Worm (Caenorhabditis elegans) whole organism, late embryonic: ENCODE data around the gene T23G7.3.
A peak's percentile ranks its signal among the peaks of the same experiment; 100 is the strongest.

ENCODE experiments used
- C38D4.7 ChIP-seq: fragments of 200-800 bp; sonication (Bioruptor generic); optimal IDR thresholded peaks from 2 replicates; lab custom pipeline; 2018; ENCODE audit warnings: mild to moderate bottlenecking, missing genetic modification characterization, moderate library complexity, missing compliant biosample characterization
- T23F11.4 ChIP-seq: fragments of 200-800 bp; sonication (Bioruptor generic); optimal IDR thresholded peaks from 2 replicates; lab custom pipeline; 2018; ENCODE audit warnings: mild to moderate bottlenecking, missing genetic modification characterization, missing compliant biosample characterization
- Y22D7AL.16 ChIP-seq: sonication (generic microtip); optimal IDR thresholded peaks from 2 replicates; lab custom pipeline; 2016; ENCODE audit warnings: missing genetic modification characterization, missing compliant biosample characterization
- ahr-1 ChIP-seq: sonication (generic microtip); optimal IDR thresholded peaks from 2 replicates; lab custom pipeline; 2016; ENCODE audit warnings: missing genetic modification characterization, missing compliant biosample characterization
- ceh-14 ChIP-seq: sonication (generic microtip); optimal IDR thresholded peaks from 2 replicates; lab custom pipeline; 2016; ENCODE audit warnings: missing genotype, missing genetic modification characterization, missing compliant biosample characterization
- ceh-18 ChIP-seq: sonication (generic microtip); optimal IDR thresholded peaks from 2 replicates; lab custom pipeline; 2016; ENCODE audit warnings: missing genetic modification characterization, missing compliant biosample characterization
- ceh-19 ChIP-seq: fragments of 200-800 bp; sonication (Bioruptor generic); optimal IDR thresholded peaks from 2 replicates; lab custom pipeline; 2018; ENCODE audit warnings: mild to moderate bottlenecking, missing genetic modification characterization, missing compliant biosample characterization
- ceh-2 ChIP-seq: sonication (generic microtip); optimal IDR thresholded peaks from 2 replicates; lab custom pipeline; 2016; ENCODE audit warnings: missing genotype, missing genetic modification characterization, missing compliant biosample characterization
- ceh-22 ChIP-seq: sonication (generic microtip); optimal IDR thresholded peaks from 2 replicates; lab custom pipeline; 2017; ENCODE audit warnings: missing biosample characterization, missing genetic modification characterization
- ceh-24 ChIP-seq: sonication (generic microtip); optimal IDR thresholded peaks from 2 replicates; lab custom pipeline; 2016; ENCODE audit warnings: mild to moderate bottlenecking, missing genetic modification characterization, missing compliant biosample characterization
- ceh-31 ChIP-seq: sonication (generic microtip); optimal IDR thresholded peaks from 2 replicates; lab custom pipeline; 2016; ENCODE audit warnings: missing genetic modification characterization, missing compliant biosample characterization
- ceh-45 ChIP-seq: fragments of 200-800 bp; sonication (Bioruptor generic); IDR thresholded peaks from 2 replicates; pipeline ENCODE4 v1.3.6; 2022; ENCODE audit warnings: missing genetic modification reagents, missing genetic modification characterization, missing compliant biosample characterization
- ceh-6 ChIP-seq: fragments of 200-800 bp; sonication (Bioruptor generic); optimal IDR thresholded peaks from 2 replicates; lab custom pipeline; 2018; ENCODE audit warnings: mild to moderate bottlenecking, missing genetic modification characterization, missing compliant biosample characterization
- ceh-9 ChIP-seq: sonication (generic microtip); optimal IDR thresholded peaks from 2 replicates; lab custom pipeline; 2016; ENCODE audit warnings: mild to moderate bottlenecking, missing genetic modification characterization, inconsistent platforms, missing compliant biosample characterization
- che-1 ChIP-seq: sonication (generic microtip); optimal IDR thresholded peaks from 2 replicates; lab custom pipeline; 2016; ENCODE audit warnings: mild to moderate bottlenecking, missing genetic modification characterization, missing compliant biosample characterization
- dmd-4 ChIP-seq: sonication (generic microtip); optimal IDR thresholded peaks from 2 replicates; lab custom pipeline; 2016; ENCODE audit warnings: borderline replicate concordance, missing genetic modification characterization, missing compliant biosample characterization
- dve-1 ChIP-seq: sonication (generic microtip); optimal IDR thresholded peaks from 2 replicates; lab custom pipeline; 2017; ENCODE audit warnings: antibody characterized with exemption, mild to moderate bottlenecking, missing genetic modification characterization, missing compliant biosample characterization
- elt-2 ChIP-seq: sonication (generic microtip); optimal IDR thresholded peaks from 2 replicates; lab custom pipeline; 2016; ENCODE audit warnings: missing genetic modification reagents, missing genetic modification characterization, missing compliant biosample characterization
- elt-4 ChIP-seq: sonication (generic microtip); optimal IDR thresholded peaks from 2 replicates; lab custom pipeline; 2016; ENCODE audit warnings: missing genetic modification characterization, missing compliant biosample characterization
- eyg-1 ChIP-seq: sonication (generic microtip); optimal IDR thresholded peaks from 2 replicates; lab custom pipeline; 2016; ENCODE audit warnings: missing genotype, missing genetic modification characterization, missing compliant biosample characterization
- fkh-10 ChIP-seq: fragments of 150-350 bp; optimal IDR thresholded peaks from 2 replicates; lab custom pipeline; 2014; ENCODE audit warnings: missing biosample characterization, missing genetic modification reagents, missing genetic modification characterization
- hlh-15 ChIP-seq: sonication (generic microtip); optimal IDR thresholded peaks from 2 replicates; lab custom pipeline; 2016; ENCODE audit warnings: missing genetic modification characterization, missing compliant biosample characterization
- lin-11 ChIP-seq: fragments of 200-800 bp; sonication (Bioruptor generic); optimal IDR thresholded peaks from 2 replicates; lab custom pipeline; 2018; ENCODE audit warnings: mild to moderate bottlenecking, missing genetic modification characterization, missing compliant biosample characterization
- madf-2 ChIP-seq: sonication (generic microtip); optimal IDR thresholded peaks from 2 replicates; lab custom pipeline; 2017; ENCODE audit warnings: missing genetic modification characterization, missing compliant biosample characterization
- nfya-1 ChIP-seq: sonication (generic microtip); optimal IDR thresholded peaks from 2 replicates; lab custom pipeline; 2017; ENCODE audit warnings: missing genetic modification characterization, mild to moderate bottlenecking, missing compliant biosample characterization, antibody characterized with exemption, moderate library complexity
- nhr-11 ChIP-seq: fragments of 150-350 bp; optimal IDR thresholded peaks from 2 replicates; lab custom pipeline; 2014; ENCODE audit warnings: missing biosample characterization, missing genetic modification characterization
- nhr-232 ChIP-seq: sonication (generic microtip); optimal IDR thresholded peaks from 2 replicates; lab custom pipeline; 2016; ENCODE audit warnings: missing genetic modification characterization, missing compliant biosample characterization
- npax-4 ChIP-seq: sonication (generic microtip); optimal IDR thresholded peaks from 2 replicates; lab custom pipeline; 2016; ENCODE audit warnings: missing genetic modification characterization, missing compliant biosample characterization
- pag-3 ChIP-seq: sonication (generic microtip); optimal IDR thresholded peaks from 2 replicates; lab custom pipeline; 2016; ENCODE audit warnings: missing compliant biosample characterization, missing genetic modification characterization, borderline replicate concordance
- pha-4 ChIP-seq: fragments of 150-350 bp; optimal IDR thresholded peaks from 2 replicates; lab custom pipeline; 2018; ENCODE audit warnings: missing biosample characterization, missing genetic modification reagents, missing genetic modification characterization
- pqm-1 ChIP-seq: sonication (generic microtip); optimal IDR thresholded peaks from 2 replicates; lab custom pipeline; 2016; ENCODE audit warnings: missing genetic modification characterization, missing compliant biosample characterization
- pros-1 ChIP-seq: fragments of 150-350 bp; optimal IDR thresholded peaks from 2 replicates; lab custom pipeline; 2014; ENCODE audit warnings: missing biosample characterization, missing genetic modification reagents, missing genetic modification characterization
- ref-2 ChIP-seq: sonication (generic microtip); optimal IDR thresholded peaks from 2 replicates; lab custom pipeline; 2016; ENCODE audit warnings: missing genetic modification characterization, missing compliant biosample characterization
- sox-2 ChIP-seq: fragments of 200-800 bp; sonication (Bioruptor generic); IDR thresholded peaks from 2 replicates; pipeline ENCODE4 v1.3.6; 2022; ENCODE audit warnings: missing genetic modification reagents, missing genetic modification characterization, missing compliant biosample characterization
- unc-42 ChIP-seq: sonication (generic microtip); optimal IDR thresholded peaks from 2 replicates; lab custom pipeline; 2016; ENCODE audit warnings: missing genotype, missing genetic modification characterization, missing compliant biosample characterization
- ztf-16 ChIP-seq: sonication (generic microtip); optimal IDR thresholded peaks from 2 replicates; lab custom pipeline; 2017; ENCODE audit warnings: missing genetic modification characterization, missing compliant biosample characterization

T23G7.3 gene

DNA sequence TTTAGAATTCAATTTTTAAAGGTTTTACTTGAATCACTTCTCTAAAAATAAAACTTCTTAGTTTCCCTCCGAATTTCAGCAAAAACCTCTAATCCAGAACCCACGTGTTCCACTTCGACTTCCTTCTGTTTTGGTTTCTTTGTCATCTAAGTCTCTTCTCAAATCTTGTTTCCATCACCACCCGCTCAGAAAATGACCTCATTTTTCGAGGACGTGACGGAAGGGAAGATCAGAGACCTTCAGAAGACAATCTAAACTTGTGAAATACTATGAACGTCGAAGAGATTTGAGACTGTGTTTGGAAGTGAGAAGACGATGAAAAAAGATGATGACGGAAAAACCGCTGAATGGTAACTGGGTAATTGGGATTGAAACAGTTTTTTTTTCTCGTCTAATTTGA, 22.0 kb upstream of the T23G7.3 start:
- TF ChIP-seq che-1 (tag; lab: Kevin White, UChicago) (no peak), ceh-9 (tag; lab: Kevin White, UChicago) (no peak), pqm-1 (tag; lab: Kevin White, UChicago) (no peak), ref-2 (tag; lab: Kevin White, UChicago) (no peak), sox-2 (GFP tag; lab: Robert Waterston, UW) (no peak), hlh-15 (no peak)

DNA sequence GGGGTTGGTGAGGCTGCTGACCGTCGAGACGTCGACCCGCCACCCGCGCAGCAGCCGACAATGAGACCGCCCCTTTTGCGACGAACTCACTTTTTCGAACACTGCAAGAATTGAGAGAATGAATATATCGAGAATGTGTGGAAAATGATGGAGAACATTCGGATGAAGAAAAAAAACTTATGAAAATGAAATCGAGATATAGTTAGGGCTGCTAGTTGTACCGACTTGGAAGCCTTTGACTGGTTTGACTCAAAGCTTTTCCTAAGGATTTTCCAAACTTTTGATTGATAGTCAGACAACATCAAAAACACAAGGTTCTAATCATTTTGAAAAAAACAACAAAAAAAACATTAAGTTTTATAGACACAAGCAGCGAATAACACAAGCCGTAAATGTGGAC, 20.8 kb upstream of the T23G7.3 start, which contains the start of gene sym-2:
TSS of gene sym-2 (minus strand) at position 101 of the 400 bp plus-strand sequence.
- TF ChIP-seq ceh-24 (no peak), nhr-11 (tag; lab: Kevin White, UChicago) (no peak), fkh-10 (no peak), pag-3 (tag; lab: Kevin White, UChicago) (no peak), ceh-31 (no peak), ceh-6 (GFP tag; lab: Kevin White, UChicago) (no peak), T23F11.4 (no peak), ceh-14 (tag; lab: Kevin White, UChicago) (no peak), elt-2 (no peak)

DNA sequence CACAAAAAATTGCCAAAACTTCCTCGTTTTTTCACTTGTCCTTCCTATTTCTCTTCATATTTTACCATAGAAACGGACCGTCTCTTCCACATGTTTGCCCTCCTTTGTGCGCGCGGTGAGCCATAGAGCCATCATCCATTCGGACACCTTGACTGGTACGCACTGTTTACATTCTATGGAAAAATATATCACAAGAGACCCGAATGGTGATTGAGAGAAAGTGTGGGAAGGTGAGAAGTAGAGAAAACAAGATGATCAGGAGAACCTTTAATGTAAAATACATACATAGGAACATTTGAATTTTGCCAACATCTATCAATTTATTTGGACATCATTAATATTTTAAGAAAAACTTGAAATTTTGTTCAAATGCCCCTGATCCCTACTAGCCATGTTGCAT, 18.3 kb upstream of the T23G7.3 start:
- TF ChIP-seq eyg-1 (tag; lab: Kevin White, UChicago) (no peak), ceh-2 (tag; lab: Kevin White, UChicago) (no peak), dmd-4 (no peak), npax-4 (tag; lab: Kevin White, UChicago) (no peak), elt-4 (tag; lab: Kevin White, UChicago) (no peak), nhr-232 (tag; lab: Kevin White, UChicago) (no peak), C38D4.7 (GFP tag; lab: Kevin White, UChicago) (no peak), ceh-45 (GFP tag; lab: Robert Waterston, UW) (no peak), ceh-18 (tag; lab: Kevin White, UChicago) (no peak), pros-1 (tag; lab: Kevin White, UChicago) (no peak), pha-4 (tag; lab: Kevin White, UChicago) (no peak), ztf-16 (no peak), ceh-19 (GFP tag; lab: Kevin White, UChicago) (no peak)
- TF ChIP-seq, all 69 proteins: peak for 0

DNA sequence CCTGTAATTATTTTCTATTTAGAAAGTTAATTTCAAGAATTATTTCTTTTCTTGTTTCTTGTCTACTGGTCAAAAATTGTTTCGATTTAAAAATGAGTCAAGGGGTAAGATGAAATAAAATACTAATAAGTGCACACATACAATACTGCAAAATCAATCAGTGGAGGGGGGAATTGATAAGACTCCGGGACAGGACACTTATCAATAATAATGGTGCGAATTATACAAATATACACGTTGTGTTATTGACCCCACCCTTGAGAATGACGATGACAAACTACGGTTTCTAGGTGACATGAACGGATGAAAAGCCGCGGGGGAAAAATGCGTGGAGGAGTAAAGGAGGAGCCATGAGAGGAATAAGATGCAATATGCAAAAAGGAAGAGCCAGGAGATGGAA, 13.5 kb upstream of the T23G7.3 start:
- peak; percentile 62 for TF ChIP-seq elt-2
- TF ChIP-seq ceh-22 (tag; lab: Kevin White, UChicago): no peak

DNA sequence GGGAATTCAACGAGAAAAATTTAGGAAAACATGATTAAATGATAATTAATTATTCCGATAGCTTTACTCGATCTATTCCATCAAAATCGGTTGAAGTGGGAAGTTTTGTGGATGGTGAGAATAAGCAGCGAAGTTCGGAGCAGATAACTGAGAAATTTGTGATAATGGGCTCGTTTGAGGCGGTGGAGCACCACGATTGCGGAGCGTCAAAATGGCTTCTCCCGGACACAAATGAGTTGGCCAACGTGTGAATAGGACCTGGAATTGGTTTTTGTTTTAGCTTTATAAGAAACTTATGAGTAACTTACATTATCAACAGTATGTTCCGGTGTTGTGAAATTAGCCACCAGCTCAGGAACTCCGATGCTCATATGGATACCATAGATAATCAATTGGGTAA, 11.2 kb upstream of the T23G7.3 start:
- TF ChIP-seq nfya-1 (tag; lab: Kevin White, UChicago): no peak
- TF ChIP-seq unc-42 (tag; lab: Kevin White, UChicago): no peak
- TF ChIP-seq madf-2 (tag; lab: Kevin White, UChicago): no peak
- TF ChIP-seq lin-11: no peak
- no peak for TF ChIP-seq dve-1
- no peak for TF ChIP-seq ahr-1 (tag; lab: Kevin White, UChicago)
- no peak for TF ChIP-seq hlh-15
- TF ChIP-seq Y22D7AL.16 (tag; lab: Kevin White, UChicago): no peak
- TF ChIP-seq, all 69 proteins: peak for 0
